Worm (Caenorhabditis elegans) whole organism, mixed stage, embryonic: ENCODE measurements around the gene T21E8.4.

Experiments
- M03D4.4 ChIP-seq: sonication (generic microtip); optimal IDR thresholded peaks from 2 replicates; lab custom pipeline; 2017; ENCODE audit warnings: mild to moderate bottlenecking, missing genetic modification characterization, missing compliant biosample characterization
- bed-3 ChIP-seq: fragments of 200-800 bp; sonication (Bioruptor generic); optimal IDR thresholded peaks from 3 replicates; lab custom pipeline; 2018; ENCODE audit warnings: mild to moderate bottlenecking, missing genetic modification characterization, moderate library complexity, missing compliant biosample characterization
- blmp-1 ChIP-seq: fragments of 150-350 bp; optimal IDR thresholded peaks from 2 replicates; lab custom pipeline; 2014; ENCODE audit warnings: missing biosample characterization, missing genetic modification characterization
- ceh-39 ChIP-seq: fragments of 150-350 bp; optimal IDR thresholded peaks from 2 replicates; lab custom pipeline; 2014; ENCODE audit warnings: missing biosample characterization, missing genetic modification characterization
- ceh-43 ChIP-seq: fragments of 200-800 bp; sonication (Bioruptor generic); optimal IDR thresholded peaks from 2 replicates; lab custom pipeline; 2018; ENCODE audit warnings: mild to moderate bottlenecking, missing genetic modification characterization, moderate library complexity, missing compliant biosample characterization
- ces-1 ChIP-seq: fragments of 150-350 bp; optimal IDR thresholded peaks from 2 replicates; lab custom pipeline; 2014; ENCODE audit warnings: missing biosample characterization, missing genetic modification reagents, missing genetic modification characterization
- cnd-1 ChIP-seq: fragments of 200-800 bp; sonication (Bioruptor generic); optimal IDR thresholded peaks from 2 replicates; lab custom pipeline; 2018; ENCODE audit warnings: mild to moderate bottlenecking, missing genetic modification characterization, missing compliant biosample characterization
- drap-1 ChIP-seq: fragments of 200-800 bp; sonication (Bioruptor generic); optimal IDR thresholded peaks from 3 replicates; lab custom pipeline; 2018; ENCODE audit warnings: mild to moderate bottlenecking, missing genetic modification characterization, missing compliant biosample characterization
- elt-1 ChIP-seq: sonication (generic microtip); optimal IDR thresholded peaks from 2 replicates; lab custom pipeline; 2017; ENCODE audit warnings: missing genetic modification characterization, mild to moderate bottlenecking, missing compliant biosample characterization, antibody characterized with exemption, moderate library complexity, borderline replicate concordance; ENCODE audit not compliant: insufficient read depth
- elt-3 ChIP-seq: fragments of 150-350 bp; optimal IDR thresholded peaks from 2 replicates; lab custom pipeline; 2014; ENCODE audit warnings: missing biosample characterization, missing genetic modification characterization
- flh-1 ChIP-seq: fragments of 200-800 bp; sonication (Bioruptor generic); optimal IDR thresholded peaks from 2 replicates; lab custom pipeline; 2018; ENCODE audit warnings: mild to moderate bottlenecking, missing genetic modification characterization, moderate library complexity, missing compliant biosample characterization
- hlh-1 ChIP-seq: fragments of 150-350 bp; optimal IDR thresholded peaks from 2 replicates; lab custom pipeline; 2014; ENCODE audit warnings: missing biosample characterization, missing genetic modification reagents, missing genetic modification characterization
- lin-32 ChIP-seq: fragments of 200-800 bp; sonication (Bioruptor generic); optimal IDR thresholded peaks from 2 replicates; lab custom pipeline; 2018; ENCODE audit warnings: mild to moderate bottlenecking, missing genetic modification characterization, missing compliant biosample characterization
- lsy-2 ChIP-seq: fragments of 150-350 bp; optimal IDR thresholded peaks from 2 replicates; lab custom pipeline; 2014; ENCODE audit warnings: missing biosample characterization, missing genetic modification characterization
- mab-5 ChIP-seq: fragments of 150-350 bp; optimal IDR thresholded peaks from 2 replicates; lab custom pipeline; 2014; ENCODE audit warnings: missing biosample characterization, missing genetic modification characterization
- mls-2 ChIP-seq: sonication (generic microtip); optimal IDR thresholded peaks from 2 replicates; lab custom pipeline; 2016; ENCODE audit warnings: mild to moderate bottlenecking, missing genetic modification characterization, moderate library complexity, missing compliant biosample characterization
- nhr-12 ChIP-seq: fragments of 150-350 bp; optimal IDR thresholded peaks from 2 replicates; lab custom pipeline; 2014; ENCODE audit warnings: missing biosample characterization, missing genetic modification characterization
- nhr-2 ChIP-seq: fragments of 150-350 bp; optimal IDR thresholded peaks from 2 replicates; lab custom pipeline; 2014; ENCODE audit warnings: missing biosample characterization, missing genetic modification characterization
- nhr-237 ChIP-seq: fragments of 150-350 bp; optimal IDR thresholded peaks from 2 replicates; lab custom pipeline; 2014; ENCODE audit warnings: missing biosample characterization, missing genetic modification characterization
- nhr-28 ChIP-seq: fragments of 150-350 bp; optimal IDR thresholded peaks from 2 replicates; lab custom pipeline; 2014; ENCODE audit warnings: missing biosample characterization, missing genetic modification characterization
- nhr-76 ChIP-seq: sonication (generic microtip); optimal IDR thresholded peaks from 2 replicates; lab custom pipeline; 2017; ENCODE audit warnings: missing biosample characterization, missing genetic modification characterization
- pha-4 ChIP-seq: fragments of 150-350 bp; optimal IDR thresholded peaks from 2 replicates; lab custom pipeline; 2018; ENCODE audit warnings: missing biosample characterization, missing genetic modification reagents, missing genetic modification characterization
- sem-2 ChIP-seq: fragments of 200-800 bp; sonication (Bioruptor generic); optimal IDR thresholded peaks from 2 replicates; lab custom pipeline; 2018; ENCODE audit warnings: mild to moderate bottlenecking, missing genetic modification characterization, missing compliant biosample characterization
- snpc-4 ChIP-seq: fragments of 150-350 bp; optimal IDR thresholded peaks from 2 replicates; lab custom pipeline; 2014; ENCODE audit warnings: missing biosample characterization, missing genetic modification characterization
- sptf-1 ChIP-seq: sonication (generic microtip); optimal IDR thresholded peaks from 2 replicates; lab custom pipeline; 2017; ENCODE audit warnings: mild to moderate bottlenecking, missing genetic modification characterization, moderate library complexity, missing compliant biosample characterization
- tbx-8 ChIP-seq: fragments of 200-800 bp; sonication (Bioruptor generic); optimal IDR thresholded peaks from 2 replicates; lab custom pipeline; 2018; ENCODE audit warnings: mild to moderate bottlenecking, missing genetic modification characterization, moderate library complexity, missing compliant biosample characterization
- unc-120 ChIP-seq: sonication (generic microtip); optimal IDR thresholded peaks from 2 replicates; lab custom pipeline; 2017; ENCODE audit warnings: missing genetic modification characterization, missing compliant biosample characterization; ENCODE audit not compliant: poor library complexity, severe bottlenecking
- unc-39 ChIP-seq: fragments of 150-350 bp; optimal IDR thresholded peaks from 2 replicates; lab custom pipeline; 2014; ENCODE audit warnings: missing biosample characterization, missing genetic modification characterization
- zip-8 ChIP-seq: fragments of 150-350 bp; optimal IDR thresholded peaks from 2 replicates; lab custom pipeline; 2014; ENCODE audit warnings: missing biosample characterization, missing genetic modification characterization
- ztf-11 ChIP-seq: fragments of 150-350 bp; optimal IDR thresholded peaks from 2 replicates; lab custom pipeline; 2014; ENCODE audit warnings: missing biosample characterization, missing genetic modification characterization

Gene T21E8.4

DNA sequence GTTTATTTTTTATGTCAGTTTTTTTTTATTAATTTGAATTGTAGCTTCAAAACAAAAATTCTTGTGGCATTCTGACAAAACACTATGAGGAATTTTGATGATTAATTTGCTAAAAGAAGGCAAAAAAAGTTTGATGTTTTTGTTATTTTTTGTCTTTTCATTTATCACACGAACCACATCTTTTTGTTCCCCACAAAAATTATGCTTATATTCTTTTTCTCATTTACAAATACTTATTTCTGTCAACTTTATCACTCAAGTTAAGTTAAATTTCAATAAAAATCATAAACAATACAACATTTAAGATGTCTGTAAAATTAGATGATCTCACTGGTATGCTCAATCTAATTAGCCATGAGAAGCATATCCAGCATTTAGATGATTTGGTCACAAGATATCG, 7.6 kb downstream of the T21E8.4 start, which contains the start of gene F47B10.6:
TSS of gene F47B10.6 (plus strand) at position 301 of the 400 bp plus-strand sequence.
- no peak for TF ChIP-seq drap-1 (GFP tag; lab: Kevin White, UChicago)
- TF ChIP-seq mab-5 (tag; lab: Kevin White, UChicago): no peak
- no peak for TF ChIP-seq sem-2 (GFP tag; lab: Kevin White, UChicago)
- no peak for TF ChIP-seq flh-1 (GFP tag; lab: Kevin White, UChicago)
- no peak for TF ChIP-seq hlh-1 (tag; lab: Kevin White, UChicago)
- no peak for TF ChIP-seq ceh-39 (tag; lab: Kevin White, UChicago)
- no peak for TF ChIP-seq nhr-237 (tag; lab: Kevin White, UChicago)
- no peak for TF ChIP-seq nhr-2
- no peak for TF ChIP-seq mls-2 (tag; lab: Kevin White, UChicago)
- TF ChIP-seq ceh-43 (GFP tag; lab: Kevin White, UChicago): no peak
- TF ChIP-seq elt-1 (tag; lab: Kevin White, UChicago): no peak
- no peak for TF ChIP-seq lin-32 (GFP tag; lab: Kevin White, UChicago)
- TF ChIP-seq snpc-4 (tag; lab: Kevin White, UChicago): no peak
- no peak for TF ChIP-seq bed-3 (GFP tag; lab: Kevin White, UChicago)
- no peak for TF ChIP-seq ces-1 (GFP tag; lab: Kevin White, UChicago)
- no peak for TF ChIP-seq ztf-11
- TF ChIP-seq, all 35 proteins: peak for 0

DNA sequence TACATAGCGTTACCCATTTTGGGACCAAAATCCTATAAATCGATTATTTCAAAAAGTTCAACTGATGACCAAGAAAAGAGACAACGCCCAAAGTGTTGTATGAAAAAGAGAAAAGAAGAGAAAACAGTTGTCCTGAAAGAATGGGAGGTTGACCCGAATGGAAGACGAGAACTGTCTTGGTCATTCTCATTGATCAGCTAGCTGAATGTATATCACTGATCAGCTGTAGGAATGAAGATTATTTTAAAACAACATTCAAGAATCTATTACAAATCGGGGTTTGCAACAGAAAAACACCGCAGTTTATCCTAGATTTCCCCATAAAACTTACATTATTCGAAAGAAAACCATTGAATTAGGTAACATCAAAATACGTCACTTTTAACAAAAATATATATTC, 9.8 kb downstream of the T21E8.4 start, which contains the start of gene F47B10.5:
TSS of gene F47B10.5 (minus strand) at position 101 of the 400 bp plus-strand sequence.
- TF ChIP-seq drap-1 (GFP tag; lab: Kevin White, UChicago) (no peak), sptf-1 (no peak), blmp-1 (tag; lab: Kevin White, UChicago) (no peak), nhr-237 (tag; lab: Kevin White, UChicago) (no peak), hlh-1 (tag; lab: Kevin White, UChicago) (no peak), bed-3 (GFP tag; lab: Kevin White, UChicago) (no peak), snpc-4 (tag; lab: Kevin White, UChicago) (no peak)
- TF ChIP-seq, all 35 proteins: peak for 0

DNA sequence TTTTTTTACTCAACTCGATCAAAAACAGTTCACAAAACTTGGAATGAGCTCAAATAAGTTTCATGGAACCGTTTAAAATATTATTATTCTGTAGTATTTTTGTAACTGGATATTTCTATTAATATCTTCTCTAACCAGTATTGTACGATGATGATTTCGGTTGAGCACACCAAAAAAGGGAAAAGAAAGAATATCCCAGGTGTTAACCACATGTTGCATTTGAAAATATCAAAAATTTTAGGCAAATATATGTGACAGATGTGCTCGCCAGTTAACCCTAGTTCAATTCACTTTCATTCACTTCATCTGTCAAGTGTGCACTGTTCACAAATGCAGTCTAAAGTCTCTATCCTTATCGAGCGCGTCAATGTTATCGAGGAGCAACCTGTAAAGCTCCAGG, 10.4 kb downstream of the T21E8.4 start, which contains the start of gene F47B10.4:
TSS of gene F47B10.4 (plus strand) at position 301 of the 400 bp plus-strand sequence.
- TF ChIP-seq sptf-1: no peak
- no peak for TF ChIP-seq sem-2 (GFP tag; lab: Kevin White, UChicago)
- TF ChIP-seq zip-8 (tag; lab: Kevin White, UChicago): no peak
- TF ChIP-seq elt-3 (tag; lab: Kevin White, UChicago): no peak
- no peak for TF ChIP-seq elt-1 (tag; lab: Kevin White, UChicago)
- no peak for TF ChIP-seq nhr-12
- TF ChIP-seq ceh-43 (GFP tag; lab: Kevin White, UChicago): no peak
- TF ChIP-seq lsy-2 (tag; lab: Kevin White, UChicago): no peak

DNA sequence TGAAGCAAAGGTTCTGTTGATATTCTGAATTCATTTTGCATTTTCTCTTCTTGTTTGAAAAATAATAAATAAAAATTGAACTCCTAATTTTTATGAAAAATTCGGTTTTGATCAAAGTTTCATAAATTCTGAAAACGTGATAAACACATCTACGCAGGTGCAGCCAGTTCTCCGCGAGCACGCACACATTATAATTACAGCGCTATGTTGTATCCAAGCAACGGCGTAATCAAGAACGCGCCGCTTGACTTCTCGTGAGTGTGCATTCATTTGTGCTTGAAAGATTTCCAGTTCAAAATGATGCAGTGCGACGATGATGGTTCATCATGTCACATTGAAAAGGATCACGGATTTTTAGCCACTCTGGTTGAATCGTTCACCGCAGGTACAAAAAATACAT, 11.3 kb downstream of the T21E8.4 start, which contains the start of gene F47B10.3:
TSS of gene F47B10.3 (plus strand) at position 301 of the 400 bp plus-strand sequence.
- TF ChIP-seq lsy-2 (tag; lab: Kevin White, UChicago): no peak
- TF ChIP-seq nhr-2: no peak
- TF ChIP-seq mls-2 (tag; lab: Kevin White, UChicago): no peak
- no peak for TF ChIP-seq drap-1 (GFP tag; lab: Kevin White, UChicago)
- TF ChIP-seq sptf-1: no peak
- TF ChIP-seq ceh-39 (tag; lab: Kevin White, UChicago): no peak
- TF ChIP-seq M03D4.4 (tag; lab: Kevin White, UChicago): no peak

DNA sequence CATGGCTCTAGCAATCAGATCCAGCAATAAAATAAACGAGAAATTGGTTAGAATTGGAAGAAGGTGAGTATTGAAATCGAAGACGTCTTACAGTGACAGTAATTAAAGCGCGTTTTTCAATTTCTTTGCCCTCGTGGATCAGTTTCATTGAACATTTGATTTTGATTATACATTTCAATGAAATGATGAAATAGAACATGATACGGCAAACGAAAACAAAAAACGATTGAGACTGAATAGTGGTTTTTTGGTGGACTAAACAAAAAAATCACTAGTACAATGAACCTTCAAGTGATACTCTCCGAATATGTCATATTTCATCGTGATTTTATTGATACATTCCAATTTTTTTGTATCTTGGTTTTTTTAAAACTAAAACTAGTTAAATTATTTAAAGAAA, 15.9 kb downstream of the T21E8.4 start, which contains the start of gene haly-1:
TSS of gene haly-1 (minus strand) at position 101 of the 400 bp plus-strand sequence.
- TF ChIP-seq mls-2 (tag; lab: Kevin White, UChicago) (no peak), tbx-8 (GFP tag; lab: Kevin White, UChicago) (no peak), nhr-237 (tag; lab: Kevin White, UChicago) (no peak), lin-32 (GFP tag; lab: Kevin White, UChicago) (no peak), cnd-1 (tag; lab: Kevin White, UChicago) (no peak), unc-120 (tag; lab: Kevin White, UChicago) (no peak), unc-39 (tag; lab: Kevin White, UChicago) (no peak), bed-3 (GFP tag; lab: Kevin White, UChicago) (no peak), M03D4.4 (tag; lab: Kevin White, UChicago) (no peak), snpc-4 (tag; lab: Kevin White, UChicago) (no peak), nhr-12 (no peak), nhr-28 (no peak), nhr-76 (tag; lab: Kevin White, UChicago) (no peak), zip-8 (tag; lab: Kevin White, UChicago) (no peak), nhr-2 (no peak), pha-4 (tag; lab: Kevin White, UChicago) (no peak)
